Worm (Caenorhabditis elegans) whole organism, midembryonic: ENCODE data around the gene H20J04.6.

Experiments
- T22C8.4 ChIP-seq: fragments of 200-800 bp; sonication (Bioruptor generic); IDR thresholded peaks from 2 replicates; pipeline ENCODE4 v1.3.6; 2022; ENCODE audit warnings: missing genetic modification characterization, missing compliant biosample characterization
- cog-1 ChIP-seq: sonication (generic microtip); optimal IDR thresholded peaks from 2 replicates; lab custom pipeline; 2016; ENCODE audit warnings: missing genetic modification characterization, missing compliant biosample characterization
- flt-1 ChIP-seq: fragments of 200-800 bp; sonication (Bioruptor generic); IDR thresholded peaks from 2 replicates; pipeline ENCODE4 v1.3.6; 2022; ENCODE audit warnings: missing genetic modification characterization, missing compliant biosample characterization
- klf-2 ChIP-seq: fragments of 200-800 bp; sonication (Bioruptor generic); conservative IDR thresholded peaks from 2 replicates; pipeline ENCODE4 v1.3.6; 2022; ENCODE audit warnings: missing genetic modification reagents, missing genetic modification characterization, missing compliant biosample characterization
- med-1 ChIP-seq: sonication (generic microtip); optimal IDR thresholded peaks from 2 replicates; lab custom pipeline; 2017; ENCODE audit warnings: missing genetic modification characterization, mild to moderate bottlenecking, missing compliant biosample characterization, antibody characterized with exemption, missing genetic modification reagents; ENCODE audit not compliant: insufficient read depth
- ref-1 ChIP-seq: fragments of 200-800 bp; sonication (Bioruptor generic); conservative IDR thresholded peaks from 2 replicates; pipeline ENCODE4 v1.3.6; 2022; ENCODE audit warnings: missing genetic modification reagents, missing genetic modification characterization, missing compliant biosample characterization
- tab-1 ChIP-seq: fragments of 200-800 bp; sonication (Bioruptor generic); IDR thresholded peaks from 2 replicates; pipeline ENCODE4 v1.3.6; 2022; ENCODE audit warnings: missing genetic modification characterization, missing compliant biosample characterization
- ztf-23 ChIP-seq: fragments of 200-800 bp; sonication (Bioruptor generic); IDR thresholded peaks from 2 replicates; pipeline ENCODE4 v1.3.6; 2022; ENCODE audit warnings: missing genetic modification reagents, missing genetic modification characterization, missing compliant biosample characterization
- ztf-29 ChIP-seq: fragments of 200-800 bp; sonication (Bioruptor generic); IDR thresholded peaks from 2 replicates; pipeline ENCODE4 v1.3.6; 2022; ENCODE audit warnings: missing genetic modification reagents, missing genetic modification characterization, missing compliant biosample characterization

The H20J04.6 gene

DNA sequence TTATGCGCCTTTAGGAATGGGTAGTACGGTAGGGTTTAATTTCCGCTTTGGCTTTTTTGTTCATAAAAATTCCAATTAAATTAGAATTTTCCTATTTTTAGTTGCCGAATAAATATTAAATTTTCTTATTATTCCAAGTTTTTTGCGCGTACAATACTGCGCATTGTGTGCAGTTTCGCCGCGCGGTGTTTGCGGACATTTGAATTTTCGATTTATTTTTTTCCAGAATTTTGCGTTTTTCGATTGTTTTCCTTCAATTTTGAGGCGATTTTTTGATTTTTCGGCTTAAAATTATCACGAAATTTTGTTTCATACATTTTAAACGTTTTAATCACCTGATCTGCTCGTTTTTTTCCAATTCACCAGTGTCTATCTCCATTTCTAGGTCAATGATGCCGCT, at the start of gene H20J04.6:
Gene H20J04.6, plus strand, starts transcription at position 386 of the 400 bp plus-strand sequence.
- TF ChIP-seq T22C8.4 (GFP tag; lab: Robert Waterston, UW) (no peak), klf-2 (no peak), med-1 (GFP tag; lab: Kevin White, UChicago) (no peak), ztf-23 (no peak), tab-1 (GFP tag; lab: Robert Waterston, UW) (no peak), cog-1 (tag; lab: Kevin White, UChicago) (no peak), flt-1 (GFP tag; lab: Robert Waterston, UW) (no peak)

DNA sequence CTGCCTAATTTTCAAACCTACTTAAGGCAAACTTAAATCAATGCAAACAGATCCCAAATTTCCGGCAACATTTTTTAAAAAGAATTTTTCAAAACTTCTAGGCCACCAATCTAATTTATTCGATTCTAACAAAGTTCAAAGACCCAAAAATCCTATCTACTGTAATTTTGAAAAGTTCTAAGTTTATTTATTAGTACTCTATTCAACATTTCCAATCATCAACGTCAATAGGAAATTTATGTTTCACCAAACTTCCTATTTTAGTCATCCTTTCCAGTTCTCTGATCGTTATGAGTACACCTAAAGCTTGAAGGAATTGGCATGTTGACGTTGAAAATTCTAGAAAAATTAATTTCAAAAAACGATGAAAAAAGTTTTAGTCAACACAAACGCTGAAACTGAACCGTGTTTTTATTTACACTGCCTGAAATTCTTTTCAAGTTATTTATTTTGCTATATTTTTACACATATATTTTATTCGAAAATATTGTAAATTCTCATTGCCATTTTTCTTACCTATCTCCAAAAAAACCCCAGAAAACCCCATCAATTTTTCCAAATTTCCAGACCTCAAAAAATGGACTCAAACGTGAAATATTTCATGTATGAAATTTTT, 47.3 kb upstream of the H20J04.6 start, which contains the start of gene npr-42:
Gene npr-42, plus strand, starts transcription at position 566 of the 616 bp plus-strand sequence.
- TF ChIP-seq tab-1 (GFP tag; lab: Robert Waterston, UW) (no peak), flt-1 (GFP tag; lab: Robert Waterston, UW) (no peak), cog-1 (tag; lab: Kevin White, UChicago) (no peak), ztf-29 (GFP tag; lab: Robert Waterston, UW) (no peak), T22C8.4 (GFP tag; lab: Robert Waterston, UW) (no peak), ref-1 (GFP tag; lab: Robert Waterston, UW) (no peak), med-1 (GFP tag; lab: Kevin White, UChicago) (no peak), ztf-23 (no peak), klf-2 (no peak)

DNA sequence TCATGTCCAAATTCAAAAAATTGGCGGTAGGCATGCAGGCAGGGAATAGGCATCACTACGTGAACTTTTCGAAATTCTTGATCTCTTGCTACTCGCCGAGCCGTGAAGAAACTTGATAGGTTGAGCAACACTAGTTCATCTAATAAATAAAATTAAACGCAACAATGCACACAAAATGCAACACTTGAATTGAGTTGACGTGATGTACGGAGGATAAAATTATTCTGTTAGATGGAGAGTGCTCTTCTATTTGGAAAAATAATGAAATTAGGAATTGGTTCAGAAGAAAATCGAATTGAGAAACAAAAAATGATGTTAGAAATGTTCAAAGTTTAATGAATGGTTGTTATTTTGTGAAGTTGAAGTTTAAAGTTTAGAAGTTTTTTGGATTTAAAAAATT, 46.1 kb upstream of the H20J04.6 start:
- TF ChIP-seq med-1 (GFP tag; lab: Kevin White, UChicago) (no peak), klf-2 (no peak), flt-1 (GFP tag; lab: Robert Waterston, UW) (no peak), T22C8.4 (GFP tag; lab: Robert Waterston, UW) (no peak), ztf-23 (no peak), cog-1 (tag; lab: Kevin White, UChicago) (no peak), ref-1 (GFP tag; lab: Robert Waterston, UW) (no peak), ztf-29 (GFP tag; lab: Robert Waterston, UW) (no peak), tab-1 (GFP tag; lab: Robert Waterston, UW) (no peak)

DNA sequence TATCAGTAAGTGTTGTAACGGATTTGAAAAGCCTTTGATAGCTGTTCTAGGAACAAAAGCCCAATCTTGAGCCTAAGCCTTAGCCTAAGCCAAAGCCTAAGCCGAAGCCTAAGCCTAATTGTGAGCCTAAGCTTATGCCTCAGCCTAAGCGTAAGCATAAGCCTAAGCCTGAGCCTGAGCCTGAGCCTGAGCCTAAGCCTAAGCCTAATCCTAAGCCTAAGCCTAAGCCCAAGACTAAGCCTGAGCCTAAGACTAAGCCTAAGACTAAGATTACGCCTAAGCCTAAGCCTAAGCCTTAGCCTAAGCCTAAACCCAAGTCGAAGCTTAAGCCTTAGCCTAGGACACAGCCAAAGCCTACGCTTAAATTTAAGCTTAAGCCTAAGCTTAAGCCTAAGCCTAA, 45.4 kb upstream of the H20J04.6 start:
- TF ChIP-seq ztf-29 (GFP tag; lab: Robert Waterston, UW): 0 out of 2 replicates have a peak, but pooled peaks have one; percentile 32
- TF ChIP-seq T22C8.4 (GFP tag; lab: Robert Waterston, UW): no peak

DNA sequence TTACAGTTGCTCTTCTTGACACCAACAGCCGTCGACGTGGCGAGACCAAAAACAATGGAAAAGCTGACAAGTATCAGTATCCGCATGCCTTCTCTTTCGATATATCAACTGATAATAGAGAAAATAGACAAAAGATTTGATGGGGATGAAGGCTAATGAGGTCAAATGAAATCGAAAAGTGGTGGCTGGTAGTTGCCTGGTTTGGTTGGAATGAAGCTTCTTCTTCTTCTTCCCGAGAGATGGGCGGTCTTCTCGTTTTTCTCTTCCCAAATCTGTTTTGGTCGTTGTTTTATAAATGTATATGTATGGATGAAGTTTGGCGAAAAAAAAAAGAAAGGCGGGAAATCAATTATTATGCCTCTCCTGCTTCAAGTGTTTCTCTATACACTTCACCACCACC, 41.3 kb upstream of the H20J04.6 start, which contains the start of gene C01F1.5:
Gene C01F1.5, minus strand, starts transcription at position 103 of the 400 bp plus-strand sequence.
- no peak for TF ChIP-seq ztf-23
- no peak for TF ChIP-seq klf-2
- 0 out of 2 replicates have a peak, but pooled peaks have one; percentile 34 for TF ChIP-seq flt-1 (GFP tag; lab: Robert Waterston, UW)

DNA sequence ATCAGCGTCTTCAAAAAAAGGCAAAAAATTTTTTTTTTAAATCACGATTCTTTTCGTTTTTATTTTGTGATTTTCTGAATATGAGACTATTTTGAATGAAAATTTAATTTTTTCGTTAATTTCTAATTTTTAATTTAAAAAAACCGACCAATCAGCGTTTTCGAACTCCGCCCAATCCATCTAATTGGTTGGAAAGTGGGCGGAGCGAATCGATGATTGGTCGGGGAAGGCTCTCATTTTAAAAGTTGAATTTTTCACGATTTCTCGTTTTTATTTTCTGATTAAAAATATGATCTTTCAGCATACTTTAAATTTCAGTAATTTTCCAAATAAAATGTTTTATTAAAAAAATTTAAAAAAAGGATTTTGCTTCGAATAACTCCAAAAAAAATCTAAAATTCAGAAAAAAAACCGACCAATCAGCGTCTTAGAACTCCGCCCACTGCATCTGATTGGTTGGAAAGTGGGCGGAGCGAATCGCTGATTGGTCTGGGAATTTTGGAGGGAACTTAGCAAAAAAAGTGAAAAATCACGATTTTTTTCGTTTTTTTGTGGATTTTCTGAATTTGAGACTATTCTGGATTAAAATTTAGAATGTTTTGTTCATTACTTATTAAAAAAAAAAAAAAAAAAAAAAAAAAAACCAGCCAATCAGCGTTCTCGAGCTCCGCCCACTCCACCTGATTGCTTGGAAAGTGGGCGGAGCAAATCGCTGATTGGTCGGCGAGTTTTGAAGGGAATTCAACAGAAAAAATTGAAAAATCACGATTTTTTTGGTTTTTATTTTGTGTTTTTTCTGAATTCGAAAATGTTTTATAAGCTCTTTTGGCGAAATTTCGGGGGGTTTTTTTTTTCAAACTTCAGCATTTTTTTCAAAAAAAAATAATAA, 38.5 kb upstream of the H20J04.6 start:
- TF ChIP-seq cog-1 (tag; lab: Kevin White, UChicago) (no peak), flt-1 (GFP tag; lab: Robert Waterston, UW) (no peak), ref-1 (GFP tag; lab: Robert Waterston, UW) (no peak), T22C8.4 (GFP tag; lab: Robert Waterston, UW) (no peak), klf-2 (no peak), tab-1 (GFP tag; lab: Robert Waterston, UW) (no peak), med-1 (GFP tag; lab: Kevin White, UChicago) (no peak), ztf-29 (GFP tag; lab: Robert Waterston, UW) (no peak), ztf-23 (no peak)

DNA sequence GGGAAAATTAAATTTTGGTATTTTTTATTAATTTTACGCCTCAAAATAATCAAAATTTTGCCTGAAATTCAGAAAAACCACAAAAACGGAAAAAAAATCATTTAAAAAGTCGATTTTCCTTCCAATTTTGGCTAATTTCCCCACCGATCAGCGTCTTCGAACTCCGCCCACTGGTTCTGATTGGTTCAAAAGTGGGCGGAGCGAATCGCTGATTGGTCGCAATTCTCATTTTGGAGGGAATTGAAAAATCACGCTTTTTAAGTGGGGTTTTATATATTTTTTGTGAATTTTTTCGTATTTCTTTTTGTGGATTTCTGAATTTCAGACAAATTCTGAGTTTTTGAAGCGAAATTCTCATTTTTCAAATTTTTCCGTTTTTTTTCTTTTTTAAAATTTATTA, 36.1 kb upstream of the H20J04.6 start:
- TF ChIP-seq ref-1 (GFP tag; lab: Robert Waterston, UW) (no peak), tab-1 (GFP tag; lab: Robert Waterston, UW) (no peak), ztf-23 (no peak), ztf-29 (GFP tag; lab: Robert Waterston, UW) (no peak), cog-1 (tag; lab: Kevin White, UChicago) (no peak), T22C8.4 (GFP tag; lab: Robert Waterston, UW) (no peak), flt-1 (GFP tag; lab: Robert Waterston, UW) (no peak), med-1 (GFP tag; lab: Kevin White, UChicago) (no peak), klf-2 (no peak)

DNA sequence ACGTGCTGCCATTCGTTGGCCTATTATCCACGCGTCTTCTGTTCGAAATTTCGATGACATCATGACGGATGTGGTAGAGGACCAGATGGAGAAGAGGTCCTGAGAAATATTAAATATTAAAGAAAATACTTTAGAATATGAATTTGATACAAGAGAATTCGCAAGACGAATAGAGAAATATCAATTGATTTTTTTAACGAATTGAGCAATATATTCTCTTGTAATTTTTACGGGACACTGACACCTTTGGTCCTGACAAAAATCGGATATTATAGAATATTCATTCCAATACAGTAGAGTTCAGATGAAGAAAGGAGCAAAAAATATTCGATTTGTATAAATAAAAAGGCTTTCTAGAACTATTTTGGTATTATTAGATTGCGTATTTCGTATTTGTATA, 34.9 kb upstream of the H20J04.6 start, which contains the start of gene C01F1.6:
Gene C01F1.6, minus strand, starts transcription at position 101 of the 400 bp plus-strand sequence.
- TF ChIP-seq med-1 (GFP tag; lab: Kevin White, UChicago): no peak
- no peak for TF ChIP-seq cog-1 (tag; lab: Kevin White, UChicago)
- TF ChIP-seq klf-2: no peak
- no peak for TF ChIP-seq tab-1 (GFP tag; lab: Robert Waterston, UW)
- no peak for TF ChIP-seq ztf-29 (GFP tag; lab: Robert Waterston, UW)
- TF ChIP-seq ref-1 (GFP tag; lab: Robert Waterston, UW): no peak
- no peak for TF ChIP-seq T22C8.4 (GFP tag; lab: Robert Waterston, UW)
- TF ChIP-seq flt-1 (GFP tag; lab: Robert Waterston, UW): no peak
- TF ChIP-seq ztf-23: no peak

DNA sequence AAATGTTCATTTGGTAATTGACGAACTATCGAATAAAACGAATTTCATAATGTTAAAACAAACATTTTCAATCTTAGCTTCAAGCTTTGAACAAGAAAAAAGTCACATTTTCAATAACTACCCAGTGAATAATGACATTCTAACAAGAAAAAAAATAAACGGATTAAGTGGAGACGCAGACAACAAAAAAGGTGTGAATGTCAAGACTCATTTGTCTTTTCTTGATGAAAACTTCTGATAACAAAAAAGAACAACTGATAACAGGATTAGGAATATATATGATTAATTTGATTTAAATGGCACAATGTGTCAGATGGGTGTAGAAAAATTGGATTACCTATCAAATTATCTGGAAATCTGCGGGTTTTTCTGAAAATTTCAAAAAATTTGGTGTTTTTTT, 34.5 kb upstream of the H20J04.6 start:
- no peak for TF ChIP-seq flt-1 (GFP tag; lab: Robert Waterston, UW)
